Worm (Caenorhabditis elegans) whole organism, L2 larva: Measurements from ENCODE around the gene glb-20.

ENCODE experiments used
- C34F6.9 ChIP-seq: fragments of 150-350 bp; optimal IDR thresholded peaks from 2 replicates; lab custom pipeline; 2014; ENCODE audit warnings: missing biosample characterization, missing genetic modification characterization
- F13H6.1 ChIP-seq: sonication (generic microtip); optimal IDR thresholded peaks from 2 replicates; lab custom pipeline; 2016; ENCODE audit warnings: missing genetic modification characterization, missing compliant biosample characterization
- R02D3.7 ChIP-seq: fragments of 150-350 bp; optimal IDR thresholded peaks from 2 replicates; lab custom pipeline; 2014; ENCODE audit warnings: missing biosample characterization, missing genetic modification characterization
- Y55F3AM.14 ChIP-seq: fragments of 200-800 bp; sonication (Bioruptor generic); optimal IDR thresholded peaks from 2 replicates; lab custom pipeline; 2018; ENCODE audit warnings: mild to moderate bottlenecking, missing genetic modification characterization, missing compliant biosample characterization
- ZK546.5 ChIP-seq: sonication (generic microtip); optimal IDR thresholded peaks from 2 replicates; lab custom pipeline; 2017; ENCODE audit warnings: missing biosample characterization, missing genetic modification characterization
- alr-1 ChIP-seq: fragments of 150-350 bp; optimal IDR thresholded peaks from 2 replicates; lab custom pipeline; 2014; ENCODE audit warnings: missing biosample characterization, missing genetic modification characterization
- aly-2 ChIP-seq: fragments of 150-350 bp; optimal IDR thresholded peaks from 2 replicates; lab custom pipeline; 2014; ENCODE audit warnings: missing biosample characterization, missing genetic modification characterization
- ama-1 ChIP-seq: fragments of 150-350 bp; optimal IDR thresholded peaks from 2 replicates; lab custom pipeline; 2018; ENCODE audit warnings: inconsistent platforms
- blmp-1 ChIP-seq: sonication (generic microtip); optimal IDR thresholded peaks from 2 replicates; lab custom pipeline; 2017; ENCODE audit warnings: missing genetic modification characterization, mild to moderate bottlenecking, missing compliant biosample characterization, antibody characterized with exemption, moderate library complexity; ENCODE audit not compliant: insufficient read depth
- ceh-16 ChIP-seq: fragments of 150-350 bp; optimal IDR thresholded peaks from 2 replicates; lab custom pipeline; 2014; ENCODE audit warnings: missing biosample characterization, missing genetic modification characterization
- ceh-82 ChIP-seq: fragments of 150-350 bp; optimal IDR thresholded peaks from 2 replicates; lab custom pipeline; 2014; ENCODE audit warnings: missing biosample characterization, missing genetic modification characterization
- crh-2 ChIP-seq: sonication (generic microtip); optimal IDR thresholded peaks from 2 replicates; lab custom pipeline; 2017; ENCODE audit warnings: missing biosample characterization, missing genetic modification characterization
- egl-27 ChIP-seq: sonication (generic microtip); optimal IDR thresholded peaks from 3 replicates; lab custom pipeline; 2017; ENCODE audit warnings: missing biosample characterization, missing genetic modification reagents, missing genetic modification characterization
- elt-1 ChIP-seq: fragments of 150-350 bp; optimal IDR thresholded peaks from 2 replicates; lab custom pipeline; 2014; ENCODE audit warnings: missing biosample characterization, missing genetic modification characterization
- elt-3 ChIP-seq: sonication (generic microtip); optimal IDR thresholded peaks from 2 replicates; lab custom pipeline; 2017; ENCODE audit warnings: missing biosample characterization, missing genetic modification characterization
- fos-1 ChIP-seq: fragments of 150-350 bp; optimal IDR thresholded peaks from 2 replicates; lab custom pipeline; 2014; ENCODE audit warnings: missing biosample characterization, missing genetic modification characterization
- gmeb-1 ChIP-seq: fragments of 150-350 bp; optimal IDR thresholded peaks from 2 replicates; lab custom pipeline; 2014; ENCODE audit warnings: missing biosample characterization, missing genetic modification characterization
- lin-13 ChIP-seq: fragments of 150-350 bp; optimal IDR thresholded peaks from 2 replicates; lab custom pipeline; 2014; ENCODE audit warnings: missing biosample characterization, missing genetic modification reagents, missing genetic modification characterization
- lin-39 ChIP-seq: fragments of 150-350 bp; optimal IDR thresholded peaks from 2 replicates; lab custom pipeline; 2014; ENCODE audit warnings: missing biosample characterization, missing genetic modification reagents, missing genetic modification characterization
- lsy-2 ChIP-seq, 2 experiments: fragments of 150-350 bp in 1 of 2; sonication (generic microtip) in 1 of 2; optimal IDR thresholded peaks; 2 replicates each; lab custom pipeline; 2014 to 2017; ENCODE audit warnings: missing biosample characterization in 2 of 2, missing genetic modification characterization in 2 of 2
- mab-5 ChIP-seq: fragments of 150-350 bp; optimal IDR thresholded peaks from 2 replicates; lab custom pipeline; 2014; ENCODE audit warnings: missing biosample characterization, missing genetic modification characterization
- mbf-1 ChIP-seq: sonication (generic microtip); optimal IDR thresholded peaks from 2 replicates; lab custom pipeline; 2017; ENCODE audit warnings: missing biosample characterization, missing genetic modification characterization
- mdl-1 ChIP-seq, 2 experiments: fragments of 150-350 bp in 1 of 2; sonication (generic microtip) in 1 of 2; optimal IDR thresholded peaks; 2 replicates each; lab custom pipeline; 2017; ENCODE audit warnings: missing biosample characterization in 2 of 2, missing genetic modification characterization in 2 of 2
- nhr-10 ChIP-seq: sonication (generic microtip); optimal IDR thresholded peaks from 2 replicates; lab custom pipeline; 2017; ENCODE audit warnings: missing biosample characterization, missing genetic modification characterization
- nhr-11 ChIP-seq: fragments of 150-350 bp; optimal IDR thresholded peaks from 2 replicates; lab custom pipeline; 2014; ENCODE audit warnings: missing biosample characterization, missing genetic modification characterization
- nhr-129 ChIP-seq: fragments of 150-350 bp; optimal IDR thresholded peaks from 2 replicates; lab custom pipeline; 2014; ENCODE audit warnings: missing biosample characterization, missing genetic modification characterization
- nhr-21 ChIP-seq: fragments of 150-350 bp; optimal IDR thresholded peaks from 2 replicates; lab custom pipeline; 2014; ENCODE audit warnings: missing biosample characterization, missing genetic modification characterization
- nhr-23 ChIP-seq: fragments of 150-350 bp; optimal IDR thresholded peaks from 2 replicates; lab custom pipeline; 2014; ENCODE audit warnings: missing biosample characterization, missing genetic modification reagents, missing genetic modification characterization
- nhr-237 ChIP-seq: fragments of 150-350 bp; optimal IDR thresholded peaks from 2 replicates; lab custom pipeline; 2014; ENCODE audit warnings: missing biosample characterization, missing genetic modification characterization
- nhr-25 ChIP-seq: fragments of 150-350 bp; sonication (generic microtip); optimal IDR thresholded peaks from 3 replicates; lab custom pipeline; 2014; ENCODE audit warnings: missing biosample characterization, missing genetic modification characterization
- nhr-6 ChIP-seq: fragments of 150-350 bp; optimal IDR thresholded peaks from 2 replicates; lab custom pipeline; 2014; ENCODE audit warnings: missing biosample characterization, missing genetic modification characterization
- nhr-77 ChIP-seq: fragments of 150-350 bp; optimal IDR thresholded peaks from 2 replicates; lab custom pipeline; 2014; ENCODE audit warnings: missing biosample characterization, missing genetic modification characterization
- peb-1 ChIP-seq: fragments of 150-350 bp; optimal IDR thresholded peaks from 2 replicates; lab custom pipeline; 2014; ENCODE audit warnings: missing biosample characterization, missing genetic modification characterization
- skn-1 ChIP-seq: sonication (generic microtip); optimal IDR thresholded peaks from 2 replicates; lab custom pipeline; 2017; ENCODE audit warnings: missing biosample characterization, missing genetic modification characterization
- sma-3 ChIP-seq: sonication (generic microtip); optimal IDR thresholded peaks from 2 replicates; lab custom pipeline; 2016; ENCODE audit warnings: missing genetic modification reagents, missing genetic modification characterization, missing compliant biosample characterization
- sma-9 ChIP-seq, 2 experiments: fragments of 150-350 bp in 1 of 2; sonication (generic microtip) in 1 of 2; optimal IDR thresholded peaks; 2 replicates each; lab custom pipeline; 2014 to 2016; ENCODE audit warnings: missing genetic modification characterization in 2 of 2, mild to moderate bottlenecking in 1 of 2, missing biosample characterization in 1 of 2, missing compliant biosample characterization in 1 of 2, missing genetic modification reagents in 1 of 2, moderate library complexity in 1 of 2
- snpc-4 ChIP-seq: fragments of 150-350 bp; optimal IDR thresholded peaks from 2 replicates; lab custom pipeline; 2014; ENCODE audit warnings: missing biosample characterization, missing genetic modification characterization
- unc-55 ChIP-seq: fragments of 150-350 bp; sonication (generic microtip); optimal IDR thresholded peaks from 3 replicates; lab custom pipeline; 2014; ENCODE audit warnings: missing biosample characterization, missing genetic modification reagents, missing genetic modification characterization
- unc-62 ChIP-seq: fragments of 150-350 bp; optimal IDR thresholded peaks from 2 replicates; lab custom pipeline; 2014; ENCODE audit warnings: missing biosample characterization, missing genetic modification reagents, missing genetic modification characterization
- zag-1 ChIP-seq: fragments of 150-350 bp; optimal IDR thresholded peaks from 2 replicates; lab custom pipeline; 2014; ENCODE audit warnings: missing biosample characterization, missing genetic modification characterization
- ztf-11 ChIP-seq: sonication (generic microtip); optimal IDR thresholded peaks from 2 replicates; lab custom pipeline; 2017; ENCODE audit warnings: missing biosample characterization, missing genetic modification characterization
- ztf-4 ChIP-seq: fragments of 150-350 bp; optimal IDR thresholded peaks from 2 replicates; lab custom pipeline; 2014; ENCODE audit warnings: missing biosample characterization, missing genetic modification characterization

The glb-20 gene

ce11 chrX:13556066-13556465, at the start of gene glb-20:
TSS of gene glb-20 (minus strand) at chrX:13556166.
- TF ChIP-seq ceh-16, result no peak
- TF ChIP-seq, all 48 proteins: peak for 0

DNA sequence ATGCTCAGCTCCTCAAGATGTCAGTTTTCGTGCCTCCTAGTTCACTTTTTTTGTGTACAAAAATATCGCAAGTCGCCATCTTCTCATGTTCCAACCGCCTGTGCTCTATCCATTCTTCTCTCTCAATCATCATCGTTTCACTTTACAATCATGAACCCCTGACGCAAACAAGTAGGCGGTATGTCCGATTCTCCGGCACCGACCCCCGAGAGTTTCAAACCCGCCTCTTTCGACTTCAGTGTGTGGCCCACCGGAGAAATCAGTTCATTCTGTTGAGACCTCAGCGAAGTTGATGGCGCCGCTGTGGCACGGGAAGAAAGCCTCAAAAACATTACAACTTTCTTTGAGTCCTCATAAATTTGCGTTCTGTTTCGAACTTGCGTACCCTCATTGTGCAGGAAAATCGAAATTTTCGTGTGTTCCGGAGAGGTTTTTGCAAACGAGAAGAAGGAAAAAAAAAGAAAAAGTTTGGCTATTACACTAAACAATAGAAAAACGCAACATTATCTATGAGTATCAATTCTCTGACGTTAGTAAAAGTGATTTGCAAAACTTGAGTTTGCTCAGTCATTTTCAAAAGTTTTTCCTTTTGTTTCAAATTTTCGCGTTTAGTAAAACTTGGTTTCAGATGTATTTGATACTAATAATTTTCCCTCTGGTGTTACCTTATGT, 49.1 kb upstream of the glb-20 start, which contains the start of gene F54B11.9:
F54B11.9 (plus strand) TSS at position 622 of the 672 bp plus-strand sequence.
- TF ChIP-seq F13H6.1 (tag; lab: Kevin White, UChicago), result peak; percentile 43
- TF ChIP-seq ama-1, result no peak
- no peak for TF ChIP-seq nhr-10
- no peak for TF ChIP-seq ztf-11
- no peak for TF ChIP-seq alr-1 (tag; lab: Kevin White, UChicago)
- no peak for TF ChIP-seq nhr-25
- TF ChIP-seq unc-55 (GFP tag; lab: Kevin White, UChicago), result no peak
- no peak for TF ChIP-seq ztf-4 (tag; lab: Kevin White, UChicago)
- TF ChIP-seq C34F6.9, result no peak
- TF ChIP-seq elt-3 (tag; lab: Kevin White, UChicago), result no peak
- TF ChIP-seq nhr-6, result no peak
- TF ChIP-seq crh-2, result no peak
- no peak for TF ChIP-seq ceh-82 (tag; lab: Kevin White, UChicago)
- TF ChIP-seq sma-3, result no peak
- TF ChIP-seq nhr-129 (tag; lab: Kevin White, UChicago), result peak; percentile 59

DNA sequence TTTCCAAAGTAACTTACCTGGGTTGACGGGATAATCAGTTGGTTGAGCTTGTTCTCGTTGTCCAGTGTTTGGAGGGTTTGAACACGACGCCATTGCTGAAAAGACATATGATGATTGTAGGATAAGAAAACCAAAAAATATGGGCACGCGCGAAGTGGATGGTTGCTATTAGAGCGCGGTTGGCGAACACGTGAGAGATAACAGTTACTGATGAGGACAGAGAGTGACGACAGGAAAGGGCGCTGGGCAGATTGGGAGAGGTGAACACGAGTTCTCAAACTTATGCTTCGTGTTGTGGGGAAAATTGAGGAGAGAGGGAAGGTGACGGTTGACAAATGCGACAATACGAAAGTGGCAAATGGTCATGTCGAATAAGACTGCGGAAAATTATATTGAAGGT, 47.9 kb upstream of the glb-20 start, which contains the start of gene F54B11.8:
F54B11.8 (minus strand) TSS at position 101 of the 400 bp plus-strand sequence.
- TF ChIP-seq mbf-1 (tag; lab: Kevin White, UChicago) (no peak), gmeb-1 (tag; lab: Kevin White, UChicago) (no peak), sma-9 (GFP tag; optimal IDR thresholded peaks at IDR 0.05; lab: Kevin White, UChicago) (no peak), sma-9 (tag; optimal IDR thresholded peaks at IDR 0.05; lab: Kevin White, UChicago) (no peak), ztf-11 (no peak), ZK546.5 (no peak), nhr-23 (no peak)

ce11 chrX:13600136-13600535, 44.2 kb upstream of the glb-20 start, which contains the start of gene F54B11.7:
TSS of gene F54B11.7 (plus strand) at chrX:13600436.
- TF ChIP-seq nhr-6 (no peak), mdl-1 (tag; optimal IDR thresholded peaks at IDR 0.05; lab: Kevin White, UChicago) (no peak), F13H6.1 (tag; lab: Kevin White, UChicago) (no peak), elt-1 (tag; lab: Kevin White, UChicago) (no peak), mbf-1 (tag; lab: Kevin White, UChicago) (no peak), aly-2 (tag; lab: Kevin White, UChicago) (no peak), nhr-10 (no peak), nhr-11 (no peak), lsy-2 (tag; optimal IDR thresholded peaks at IDR 0.05; lab: Kevin White, UChicago) (no peak), egl-27 (no peak), sma-9 (GFP tag; optimal IDR thresholded peaks at IDR 0.05; lab: Kevin White, UChicago) (no peak), sma-9 (tag; optimal IDR thresholded peaks at IDR 0.05; lab: Kevin White, UChicago) (no peak), fos-1 (tag; lab: Kevin White, UChicago) (no peak), lin-13 (GFP tag; lab: Kevin White, UChicago) (no peak), ceh-16 (no peak), lin-39 (tag; lab: Kevin White, UChicago) (no peak), unc-55 (GFP tag; lab: Kevin White, UChicago) (no peak), R02D3.7 (tag; lab: Kevin White, UChicago) (no peak), ztf-4 (tag; lab: Kevin White, UChicago) (no peak)

DNA sequence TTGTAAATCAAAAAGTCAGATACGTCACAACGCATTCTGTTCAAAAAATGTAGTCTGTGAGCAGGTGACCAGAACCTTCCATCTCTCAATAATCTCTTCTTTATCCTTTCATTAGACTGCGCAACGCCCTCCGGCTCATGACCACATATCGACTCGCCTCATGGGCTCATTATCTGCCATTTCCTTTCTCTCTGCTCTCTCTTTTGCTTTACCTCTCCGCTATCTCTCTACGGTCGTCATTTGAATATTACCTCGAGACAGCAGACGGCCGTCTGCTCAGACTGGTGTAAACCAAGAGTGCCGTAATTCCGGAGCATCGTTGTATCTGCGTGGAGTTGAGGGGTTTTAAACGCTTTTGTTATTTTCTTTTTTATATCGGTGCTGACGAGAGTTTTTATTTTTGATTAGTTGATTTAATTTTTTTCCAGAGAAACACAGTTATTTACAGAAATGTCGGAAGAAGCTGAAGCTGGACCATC, 42.1 kb upstream of the glb-20 start, which contains the start of gene bra-1:
bra-1 (plus strand) TSS at position 429 of the 479 bp plus-strand sequence.
- TF ChIP-seq sma-3, result no peak
- TF ChIP-seq nhr-129 (tag; lab: Kevin White, UChicago), result peak; percentile 82
- no peak for TF ChIP-seq nhr-237 (tag; lab: Kevin White, UChicago)
- TF ChIP-seq C34F6.9, result peak; percentile 78
- TF ChIP-seq peb-1 (tag; lab: Kevin White, UChicago), result no peak
- TF ChIP-seq fos-1 (tag; lab: Kevin White, UChicago), result peak; percentile 34
- TF ChIP-seq nhr-77 (tag; lab: Kevin White, UChicago), result no peak
- no peak for TF ChIP-seq mdl-1 (tag; optimal IDR thresholded peaks at IDR 0.05; lab: Kevin White, UChicago)
- no peak for TF ChIP-seq Y55F3AM.14 (GFP tag; lab: Kevin White, UChicago)
- no peak for TF ChIP-seq unc-62 (GFP tag; lab: Kevin White, UChicago)
- TF ChIP-seq ZK546.5, result no peak
- no peak for TF ChIP-seq nhr-23
- TF ChIP-seq ztf-4 (tag; lab: Kevin White, UChicago), result peak; percentile 25
- TF ChIP-seq mab-5 (tag; lab: Kevin White, UChicago), result no peak
- peak; percentile 39 for TF ChIP-seq skn-1 (tag; lab: Kevin White, UChicago)
- no peak for TF ChIP-seq gmeb-1 (tag; lab: Kevin White, UChicago)
- peak; percentile 20 for TF ChIP-seq F13H6.1 (tag; lab: Kevin White, UChicago)
- no peak for TF ChIP-seq egl-27
- TF ChIP-seq ceh-16, result no peak
- no peak for TF ChIP-seq blmp-1 (tag; lab: Kevin White, UChicago)
- TF ChIP-seq snpc-4 (tag; lab: Kevin White, UChicago), result no peak
- TF ChIP-seq nhr-21, result peak; percentile 39
- TF ChIP-seq zag-1 (tag; lab: Kevin White, UChicago), result no peak
- no peak for TF ChIP-seq R02D3.7 (tag; lab: Kevin White, UChicago)
- TF ChIP-seq lsy-2 (tag; optimal IDR thresholded peaks at IDR 0.05; lab: Kevin White, UChicago), result peak; percentile 7 to 66
- TF ChIP-seq sma-9 (GFP tag; optimal IDR thresholded peaks at IDR 0.05; lab: Kevin White, UChicago), result peak; percentile 54
- TF ChIP-seq sma-9 (tag; optimal IDR thresholded peaks at IDR 0.05; lab: Kevin White, UChicago), result no peak
- TF ChIP-seq crh-2, result peak; percentile 74
